Worm (Caenorhabditis elegans) whole organism, young adult: Measurements from ENCODE around the gene str-168.

Experiments used
- K12H6.12 ChIP-seq: fragments of 200-800 bp; sonication (Bioruptor generic); optimal IDR thresholded peaks from 2 replicates; lab custom pipeline; 2018; ENCODE audit warnings: mild to moderate bottlenecking, missing genetic modification characterization, missing compliant biosample characterization
- bed-2 ChIP-seq: fragments of 200-800 bp; sonication (Bioruptor generic); IDR thresholded peaks from 2 replicates; pipeline ENCODE4 v1.3.6; 2022; ENCODE audit warnings: missing genetic modification reagents, missing genetic modification characterization, missing compliant biosample characterization
- ets-4 ChIP-seq: fragments of 200-800 bp; sonication (Bioruptor generic); optimal IDR thresholded peaks from 2 replicates; lab custom pipeline; 2018; ENCODE audit warnings: mild to moderate bottlenecking, missing genetic modification characterization, missing compliant biosample characterization
- hsf-1 ChIP-seq: fragments of 200-800 bp; sonication (Bioruptor generic); IDR thresholded peaks from 2 replicates; pipeline ENCODE4 v1.3.6; 2022; ENCODE audit warnings: missing genetic modification reagents, missing genetic modification characterization, missing compliant biosample characterization
- nhr-179 ChIP-seq: sonication (generic microtip); optimal IDR thresholded peaks from 2 replicates; lab custom pipeline; 2016; ENCODE audit warnings: mild to moderate bottlenecking, missing genetic modification characterization, missing compliant biosample characterization

ce11 chrIV:4909039-4909438 is 29.7 kb upstream of the str-168 start, which contains the start of gene str-159:
- TF ChIP-seq bed-2 (GFP tag; lab: Robert Waterston, UW) (no peak), nhr-179 (no peak), hsf-1 (GFP tag; lab: Robert Waterston, UW) (no peak), ets-4 (no peak), K12H6.12 (no peak)
